Fruit fly (Drosophila melanogaster): ENCODE data around the gene CG42502.

CG42502 gene

DNA sequence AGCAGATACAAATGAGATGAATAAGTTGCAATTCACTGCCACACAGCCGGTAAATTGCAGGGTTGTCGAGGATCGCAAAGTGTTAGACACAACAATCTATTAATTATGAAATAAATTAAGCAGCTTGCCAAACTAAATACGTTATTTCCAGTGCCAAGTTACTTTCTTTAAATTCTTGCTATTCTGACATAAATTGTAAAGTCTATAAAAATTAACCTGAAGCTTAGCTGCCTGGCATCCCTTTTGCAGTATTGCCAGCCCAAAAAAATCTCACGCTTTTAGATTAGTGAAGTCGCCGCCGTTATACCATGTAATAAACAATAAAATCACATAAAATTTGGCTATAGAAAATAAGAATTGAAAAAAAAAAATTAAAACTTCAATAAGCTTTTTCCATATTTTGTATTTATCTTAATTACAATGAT lies 46.6 kb upstream of the CG42502 start (continued):
- TF ChIP-seq Rfx (GFP tag; IDR thresholded peaks at IDR 0.05): peak; percentile 91
- TF ChIP-seq C15 (GFP tag; IDR thresholded peaks at IDR 0.05): peak; percentile 79; the same call in 1 of the 3 replicates
- peak; percentile 47 for TF ChIP-seq pzg (GFP tag; optimal IDR thresholded peaks at IDR 0.05)
- peak; percentile 87 for TF ChIP-seq CG4730 (GFP tag; IDR thresholded peaks at IDR 0.05)
- peak; percentile 67 for TF ChIP-seq Deaf1 (tag; optimal IDR thresholded peaks at IDR 0.05)
- TF ChIP-seq Elba2 (GFP tag; optimal IDR thresholded peaks at IDR 0.05): peak; percentile 43
- peak; percentile 95 for TF ChIP-seq CG2120 (GFP tag; optimal IDR thresholded peaks at IDR 0.05)
- TF ChIP-seq CG6689 (GFP tag; IDR thresholded peaks at IDR 0.05): peak; percentile 92
- peak; percentile 88 for TF ChIP-seq Aef1 (GFP tag; IDR thresholded peaks at IDR 0.05)
- TF ChIP-seq CG1024 (GFP tag; IDR thresholded peaks at IDR 0.05): peak; percentile 81
- peak; percentile 61 for TF ChIP-seq CG18476 (GFP tag; optimal IDR thresholded peaks at IDR 0.05)
- TF ChIP-seq ftz-f1 (GFP tag; optimal IDR thresholded peaks at IDR 0.05): no peak
- peak; percentile 95 for TF ChIP-seq CG9817 (tag; optimal IDR thresholded peaks at IDR 0.05)
- TF ChIP-seq scrt (GFP tag; optimal IDR thresholded peaks at IDR 0.05): peak; percentile 82
- TF ChIP-seq CG7556 (GFP tag; optimal IDR thresholded peaks at IDR 0.05): peak; percentile 88
- TF ChIP-seq CG15696 (tag; optimal IDR thresholded peaks at IDR 0.05): peak; percentile 80
- TF ChIP-seq kah (GFP tag; optimal IDR thresholded peaks at IDR 0.05): peak; percentile 82
- TF ChIP-seq Nf-YC (tag; optimal IDR thresholded peaks at IDR 0.05): peak; percentile 83
- TF ChIP-seq CG12104 (GFP tag; optimal IDR thresholded peaks at IDR 0.05): peak; percentile 69
- peak; percentile 84 for TF ChIP-seq CG6854 (GFP tag; optimal IDR thresholded peaks at IDR 0.05)
- TF ChIP-seq sc (optimal IDR thresholded peaks at IDR 0.05): no peak
- TF ChIP-seq sc (GFP tag; optimal IDR thresholded peaks at IDR 0.05): peak; percentile 78
- TF ChIP-seq CG12299 (tag; optimal IDR thresholded peaks at IDR 0.05): peak; percentile 91
- no peak for TF ChIP-seq usp (GFP tag; optimal IDR thresholded peaks at IDR 0.05)
- TF ChIP-seq ATbp (GFP tag; optimal IDR thresholded peaks at IDR 0.05): peak; percentile 91
- peak; percentile 59; the same call in 1 of the 2 replicates for TF ChIP-seq rib (GFP tag; IDR thresholded peaks at IDR 0.05)
- TF ChIP-seq trem (tag; optimal IDR thresholded peaks at IDR 0.05): peak; percentile 80
- TF ChIP-seq Opbp (GFP tag; IDR thresholded peaks at IDR 0.05; ENCODE audit: partially characterized antibody): no peak
- peak; percentile 89 for TF ChIP-seq CG7839 (tag; optimal IDR thresholded peaks at IDR 0.05)
- peak; percentile 86 for TF ChIP-seq gsb-n (tag; optimal IDR thresholded peaks at IDR 0.05)
- TF ChIP-seq CkIIα-i1 (GFP tag; IDR thresholded peaks at IDR 0.05): peak; percentile 57; the same call in 1 of the 2 replicates
- TF ChIP-seq CG16863 (GFP tag; optimal IDR thresholded peaks at IDR 0.05): peak; percentile 82
- TF ChIP-seq salm (tag; optimal IDR thresholded peaks at IDR 0.05): peak; percentile 87
- peak; percentile 95 for TF ChIP-seq unpg (GFP tag; optimal IDR thresholded peaks at IDR 0.05)
- TF ChIP-seq mirr (GFP tag; optimal IDR thresholded peaks at IDR 0.05): peak; percentile 81
- peak; percentile 92 for TF ChIP-seq CG3281 (GFP tag; optimal IDR thresholded peaks at IDR 0.05)
- no peak for TF ChIP-seq lov (optimal IDR thresholded peaks at IDR 0.05)
- TF ChIP-seq lov (GFP tag; IDR thresholded peaks at IDR 0.05): peak; percentile 85; the same call in 2 of the 3 replicates
- TF ChIP-seq hbn (GFP tag; IDR thresholded peaks at IDR 0.05; ENCODE audit: partially characterized antibody): no peak
- TF ChIP-seq CG3163 (GFP tag; optimal IDR thresholded peaks at IDR 0.05): peak; percentile 66
- TF ChIP-seq CG7357 (GFP tag; IDR thresholded peaks at IDR 0.05): peak; percentile 81
- peak; percentile 76 for TF ChIP-seq CG30431 (GFP tag; optimal IDR thresholded peaks at IDR 0.05)
- peak; percentile 78 for TF ChIP-seq klu (GFP tag; IDR thresholded peaks at IDR 0.05)
- peak; percentile 76 for TF ChIP-seq fd64A (GFP tag; optimal IDR thresholded peaks at IDR 0.05)
- TF ChIP-seq ewg (GFP tag; optimal IDR thresholded peaks at IDR 0.05): peak; percentile 83
- TF ChIP-seq vvl (GFP tag; IDR thresholded peaks at IDR 0.05): peak; percentile 93
- TF ChIP-seq CG11398 (GFP tag; optimal IDR thresholded peaks at IDR 0.05): peak; percentile 86
- TF ChIP-seq chinmo (GFP tag; IDR thresholded peaks at IDR 0.05; ENCODE audit: partially characterized antibody): no peak
- TF ChIP-seq gro (GFP tag; optimal IDR thresholded peaks at IDR 0.05): peak; percentile 76
- TF ChIP-seq B-H2 (GFP tag; optimal IDR thresholded peaks at IDR 0.05): peak; percentile 92
- peak; percentile 92 for TF ChIP-seq CG32772 (GFP tag; IDR thresholded peaks at IDR 0.05)
